Fruit fly (Drosophila melanogaster): ENCODE data around the gene CG43091.

Gene CG43091

DNA sequence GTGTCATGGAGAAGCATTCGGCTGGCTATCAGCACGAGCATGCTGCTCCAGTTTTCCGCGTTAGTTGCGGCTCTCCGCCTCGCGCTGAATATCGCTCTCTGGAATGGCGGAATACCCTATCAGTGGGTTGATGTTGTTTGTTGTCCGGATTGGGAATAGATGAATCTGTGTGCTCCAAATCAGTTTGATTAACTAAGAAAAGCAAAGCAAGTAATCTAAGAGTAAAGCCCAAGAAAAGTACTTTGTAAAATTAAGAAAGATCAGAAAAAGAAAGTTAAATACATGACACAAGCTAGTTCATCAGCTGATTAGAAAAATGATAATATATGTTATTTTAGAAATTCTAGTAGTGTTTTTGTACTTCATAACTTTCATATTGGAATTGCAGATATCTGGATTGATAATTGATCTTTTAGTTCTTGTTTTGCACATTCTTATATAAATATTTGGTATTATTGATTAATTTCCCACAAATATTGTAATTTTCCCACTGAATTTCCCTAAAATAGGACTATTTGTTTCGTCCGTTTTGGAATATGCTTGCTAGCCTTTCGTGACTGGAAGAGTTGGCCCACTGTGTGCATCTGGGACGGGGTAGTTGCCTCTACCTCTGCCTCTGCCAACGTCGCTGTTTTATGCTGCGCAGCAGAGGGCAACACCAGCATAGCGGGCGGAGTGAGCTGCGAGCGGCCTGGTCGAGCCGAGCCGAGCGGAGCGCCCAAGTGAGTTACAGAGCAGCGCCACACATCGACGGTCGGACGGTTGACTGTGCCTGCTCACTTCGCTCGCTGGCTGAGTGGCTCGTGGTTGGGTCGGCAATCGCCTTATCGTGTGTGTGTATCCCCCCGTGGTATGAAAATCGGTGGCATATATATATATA, 14.4 kb downstream of the CG43091 start (continued):
- no peak for TF ChIP-seq CG8290 (GFP tag; optimal IDR thresholded peaks at IDR 0.05)
- peak in 1 of 2 experiments; percentile 73 for TF ChIP-seq CG8290 (tag; optimal IDR thresholded peaks at IDR 0.05)
- no peak for TF ChIP-seq CG17802 (tag; optimal IDR thresholded peaks at IDR 0.05)
- TF ChIP-seq CG34422 (GFP tag; IDR thresholded peaks at IDR 0.05): no peak; the same call in none of the 3 replicates
- peak; percentile 43 for TF ChIP-seq CG1602 (GFP tag; optimal IDR thresholded peaks at IDR 0.05)
- TF ChIP-seq ssp (GFP tag; IDR thresholded peaks at IDR 0.05): peak; percentile 37; the same call in 1 of the 2 replicates
- TF ChIP-seq CG7786 (GFP tag; optimal IDR thresholded peaks at IDR 0.05): peak; percentile 37
- peak; percentile 27 for TF ChIP-seq CG7372 (GFP tag; IDR thresholded peaks at IDR 0.05)
- TF ChIP-seq Nf-YA (GFP tag; IDR thresholded peaks at IDR 0.05): no peak
- no peak for TF ChIP-seq exex (tag; optimal IDR thresholded peaks at IDR 0.05)
- TF ChIP-seq CG12769 (tag; optimal IDR thresholded peaks at IDR 0.05): peak; percentile 35
- peak; percentile 17 for TF ChIP-seq nerfin-1 (tag; optimal IDR thresholded peaks at IDR 0.05)
- TF ChIP-seq CG12104 (GFP tag; optimal IDR thresholded peaks at IDR 0.05): peak; percentile 59
- TF ChIP-seq CG3281 (GFP tag; optimal IDR thresholded peaks at IDR 0.05): peak; percentile 71
- TF ChIP-seq Atf3 (GFP tag; optimal IDR thresholded peaks at IDR 0.05): no peak
- peak; percentile 35; the same call in 1 of the 2 replicates for TF ChIP-seq wdn (GFP tag; IDR thresholded peaks at IDR 0.05)
- no peak for TF ChIP-seq toy (GFP tag; IDR thresholded peaks at IDR 0.05)
- TF ChIP-seq sd (tag; optimal IDR thresholded peaks at IDR 0.05): no peak
- TF ChIP-seq sim (GFP tag; IDR thresholded peaks at IDR 0.05): no peak; the same call in 1 of the 2 replicates
- TF ChIP-seq CG8089 (GFP tag; optimal IDR thresholded peaks at IDR 0.05): no peak
- TF ChIP-seq inv (GFP tag; IDR thresholded peaks at IDR 0.05; ENCODE audit: partially characterized antibody): no peak
- peak; percentile 47 for TF ChIP-seq pnt (GFP tag; optimal IDR thresholded peaks at IDR 0.05)
- TF ChIP-seq Dbx (GFP tag; IDR thresholded peaks at IDR 0.05): peak; percentile 78
- TF ChIP-seq Poxn (GFP tag; IDR thresholded peaks at IDR 0.05): no peak
- no peak for TF ChIP-seq CG18764 (GFP tag; optimal IDR thresholded peaks at IDR 0.05)
- TF ChIP-seq Oli (tag; optimal IDR thresholded peaks at IDR 0.05): peak; percentile 74
- TF ChIP-seq NC2α (GFP tag; optimal IDR thresholded peaks at IDR 0.05): no peak
- peak; percentile 64 for TF ChIP-seq Camta (GFP tag; optimal IDR thresholded peaks at IDR 0.05)
- TF ChIP-seq sens-2 (GFP tag; IDR thresholded peaks at IDR 0.05): no peak; the same call in 1 of the 2 replicates
- TF ChIP-seq Scr (GFP tag; IDR thresholded peaks at IDR 0.05; ENCODE audit: partially characterized antibody): no peak
- TF ChIP-seq org-1 (GFP tag; optimal IDR thresholded peaks at IDR 0.05): peak; percentile 47
- peak; percentile 35; the same call in 2 of the 3 replicates for TF ChIP-seq ase (GFP tag; IDR thresholded peaks at IDR 0.05)
- TF ChIP-seq zen (tag; optimal IDR thresholded peaks at IDR 0.05): no peak
- TF ChIP-seq Ptx1 (GFP tag; IDR thresholded peaks at IDR 0.05): peak; percentile 65
- TF ChIP-seq tap (tag; optimal IDR thresholded peaks at IDR 0.05): peak; percentile 50
- no peak for TF ChIP-seq pb (GFP tag; optimal IDR thresholded peaks at IDR 0.05)
- TF ChIP-seq pum (GFP tag; optimal IDR thresholded peaks at IDR 0.05): peak; percentile 41
- peak; percentile 77 for TF ChIP-seq CG11456 (GFP tag; IDR thresholded peaks at IDR 0.05)
- TF ChIP-seq repo (GFP tag; optimal IDR thresholded peaks at IDR 0.05): peak; percentile 26
- TF ChIP-seq ap (GFP tag; IDR thresholded peaks at IDR 0.05): peak; percentile 6; the same call in 1 of the 2 replicates
- TF ChIP-seq Dll (GFP tag; IDR thresholded peaks at IDR 0.05; ENCODE audit: partially characterized antibody): no peak
- TF ChIP-seq CG7839 (tag; optimal IDR thresholded peaks at IDR 0.05): peak; percentile 74
- no peak for TF ChIP-seq Bteb2 (GFP tag; optimal IDR thresholded peaks at IDR 0.05)
- TF ChIP-seq Atf-2 (GFP tag; optimal IDR thresholded peaks at IDR 0.05): peak; percentile 55
- TF ChIP-seq Sox102F (GFP tag; optimal IDR thresholded peaks at IDR 0.05): peak; percentile 73
- peak; percentile 74 for TF ChIP-seq phol (tag; optimal IDR thresholded peaks at IDR 0.05)
- TF ChIP-seq mam (GFP tag; optimal IDR thresholded peaks at IDR 0.05): peak; percentile 58
- no peak for TF ChIP-seq CG11560 (tag; IDR thresholded peaks at IDR 0.05)
- TF ChIP-seq Hsf (GFP tag; optimal IDR thresholded peaks at IDR 0.05): peak; percentile 64
- TF ChIP-seq ato (GFP tag; IDR thresholded peaks at IDR 0.05; ENCODE audit: partially characterized antibody): 0 out of 2 replicates have a peak, but pooled peaks have one; percentile 31

Data from whole organism, embryonic.